Worm (Caenorhabditis elegans) whole organism, L1 larva: Measurements from ENCODE around the gene D1046.4.

ENCODE experiments used
- aly-2 ChIP-seq: fragments of 150-350 bp; optimal IDR thresholded peaks from 2 replicates; lab custom pipeline; 2014; ENCODE audit warnings: missing biosample characterization, missing genetic modification characterization
- tbx-2 ChIP-seq: sonication (generic microtip); optimal IDR thresholded peaks from 2 replicates; lab custom pipeline; 2016; ENCODE audit warnings: missing genetic modification characterization, missing compliant biosample characterization
- unc-62 ChIP-seq: fragments of 150-350 bp; optimal IDR thresholded peaks from 2 replicates; lab custom pipeline; 2014; ENCODE audit warnings: missing biosample characterization, missing genetic modification reagents, missing genetic modification characterization
- unc-98 ChIP-seq: fragments of 200-800 bp; sonication (Bioruptor generic); IDR thresholded peaks from 2 replicates; pipeline ENCODE4 v1.3.6; 2022; ENCODE audit warnings: missing genetic modification characterization, missing compliant biosample characterization

- TF ChIP-seq unc-98 (GFP tag; lab: Robert Waterston, UW), result no peak
- no peak for TF ChIP-seq tbx-2 (tag; lab: Kevin White, UChicago)
- no peak for TF ChIP-seq unc-62 (GFP tag; lab: Kevin White, UChicago)
- TF ChIP-seq aly-2 (tag; lab: Kevin White, UChicago), result no peak
Observed at ce11 chrIV:8916010-8916409, 17.7 kb upstream of the D1046.4 start, which contains the start of gene C27B7.9.
